Fruit fly (Drosophila melanogaster) whole organism, embryonic: ENCODE measurements around the gene CG14668.

Experiments
- Asciz ChIP-seq: fragments of 200-800 bp; sonication (Bioruptor generic); optimal IDR thresholded peaks from 2 replicates; lab custom pipeline; 2017; ENCODE audit warnings: missing biosample characterization, mild to moderate bottlenecking, missing genetic modification characterization, missing genetic modification reagents
- Bgb ChIP-seq: fragments of 200-800 bp; sonication (Bioruptor generic); IDR thresholded peaks from 2 replicates; pipeline ENCODE4 v1.3.6; 2022; ENCODE audit warnings: missing biosample characterization, missing genetic modification characterization; ENCODE audit not compliant: partially characterized antibody
- CG10654 ChIP-seq: fragments of 200-800 bp; sonication (Bioruptor generic); optimal IDR thresholded peaks from 2 replicates; lab custom pipeline; 2016; ENCODE audit warnings: missing biosample characterization, missing genetic modification characterization
- CG11560 ChIP-seq: fragments of 200-800 bp; sonication (Bioruptor generic); IDR thresholded peaks from 3 replicates; pipeline ENCODE4 v1.3.6; 2022; ENCODE audit warnings: missing biosample characterization, missing genetic modification characterization
- CG11723 ChIP-seq: fragments of 200-800 bp; sonication (Bioruptor generic); optimal IDR thresholded peaks from 2 replicates; lab custom pipeline; 2017; ENCODE audit warnings: missing biosample characterization, mild to moderate bottlenecking, missing genetic modification characterization
- CG12659 ChIP-seq: fragments of 200-800 bp; sonication (Bioruptor generic); optimal IDR thresholded peaks from 3 replicates; lab custom pipeline; 2017; ENCODE audit warnings: mild to moderate bottlenecking, missing biosample characterization, missing genetic modification reagents, missing genetic modification characterization
- CG14710 ChIP-seq: fragments of 200-800 bp; sonication (Bioruptor generic); optimal IDR thresholded peaks from 3 replicates; lab custom pipeline; 2019; ENCODE audit warnings: missing biosample characterization, mild to moderate bottlenecking, missing genetic modification characterization, moderate library complexity
- CG14860 ChIP-seq: fragments of 200-800 bp; sonication (Bioruptor generic); IDR thresholded peaks from 3 replicates; pipeline ENCODE4 v1.3.6; 2022; ENCODE audit warnings: missing biosample characterization, missing genetic modification characterization; ENCODE audit not compliant: partially characterized antibody
- CG17385 ChIP-seq: fragments of 200-800 bp; sonication (Bioruptor generic); optimal IDR thresholded peaks from 3 replicates; lab custom pipeline; 2018; ENCODE audit warnings: missing biosample characterization, mild to moderate bottlenecking, missing genetic modification characterization
- CG2120 ChIP-seq: fragments of 200-800 bp; sonication (Bioruptor generic); optimal IDR thresholded peaks from 3 replicates; lab custom pipeline; 2016; ENCODE audit warnings: missing biosample characterization, missing genetic modification characterization
- CG33213 ChIP-seq: fragments of 200-800 bp; sonication (Bioruptor generic); optimal IDR thresholded peaks from 3 replicates; lab custom pipeline; 2016; ENCODE audit warnings: missing biosample characterization, missing genetic modification characterization
- CG34224 ChIP-seq: fragments of 200-800 bp; sonication (Bioruptor generic); IDR thresholded peaks from 3 replicates; pipeline ENCODE4 v1.3.6; 2022; ENCODE audit warnings: missing biosample characterization, missing genetic modification characterization; ENCODE audit not compliant: partially characterized antibody
- CG4360 ChIP-seq: fragments of 200-800 bp; sonication (Bioruptor generic); IDR thresholded peaks from 2 replicates; pipeline ENCODE4 v1.3.6; 2022; ENCODE audit warnings: missing biosample characterization, missing genetic modification characterization
- CG4617 ChIP-seq: fragments of 200-800 bp; sonication (Bioruptor generic); optimal IDR thresholded peaks from 3 replicates; lab custom pipeline; 2016; ENCODE audit warnings: missing biosample characterization, missing genetic modification characterization, borderline replicate concordance
- CG6791 ChIP-seq: fragments of 200-800 bp; sonication (Bioruptor generic); IDR thresholded peaks from 3 replicates; pipeline ENCODE4 v1.3.6; 2022; ENCODE audit warnings: missing biosample characterization, missing genetic modification characterization; ENCODE audit not compliant: partially characterized antibody
- CG7786 ChIP-seq: fragments of 200-800 bp; sonication (Bioruptor generic); optimal IDR thresholded peaks from 2 replicates; lab custom pipeline; 2016; ENCODE audit warnings: missing biosample characterization, missing genetic modification characterization
- CG9797 ChIP-seq: fragments of 200-800 bp; sonication (Bioruptor generic); optimal IDR thresholded peaks from 3 replicates; lab custom pipeline; 2018; ENCODE audit warnings: missing biosample characterization, mild to moderate bottlenecking, missing genetic modification characterization
- Fer2 ChIP-seq: fragments of 200-800 bp; sonication (Bioruptor generic); optimal IDR thresholded peaks from 2 replicates; lab custom pipeline; 2018; ENCODE audit warnings: missing biosample characterization, mild to moderate bottlenecking, missing genetic modification characterization, moderate library complexity
- GATAe ChIP-seq: fragments of 200-800 bp; sonication (Bioruptor generic); conservative IDR thresholded peaks from 2 replicates; pipeline ENCODE4 v1.3.6; 2022; ENCODE audit warnings: missing biosample characterization, missing genetic modification characterization
- Hmx ChIP-seq: fragments of 200-800 bp; sonication (Bioruptor generic); optimal IDR thresholded peaks from 2 replicates; lab custom pipeline; 2016; ENCODE audit warnings: missing biosample characterization, missing genetic modification characterization
- Kr ChIP-seq: fragments of 200-800 bp; sonication (Bioruptor generic); optimal IDR thresholded peaks from 2 replicates; lab custom pipeline; 2017; ENCODE audit warnings: missing biosample characterization, mild to moderate bottlenecking, missing genetic modification characterization
- Lhr ChIP-seq: fragments of 200-800 bp; sonication (Bioruptor generic); optimal IDR thresholded peaks from 3 replicates; lab custom pipeline; 2017; ENCODE audit warnings: mild to moderate bottlenecking, missing biosample characterization, missing genetic modification reagents, missing genetic modification characterization
- MESR4 ChIP-seq: fragments of 200-800 bp; sonication (Bioruptor generic); optimal IDR thresholded peaks from 2 replicates; lab custom pipeline; 2018; ENCODE audit warnings: missing biosample characterization, mild to moderate bottlenecking, missing genetic modification characterization, moderate library complexity
- MTF-1 ChIP-seq: fragments of 200-800 bp; sonication (Bioruptor generic); optimal IDR thresholded peaks from 2 replicates; lab custom pipeline; 2018; ENCODE audit warnings: missing biosample characterization, mild to moderate bottlenecking, missing genetic modification characterization, borderline replicate concordance
- Mad ChIP-seq: fragments of 200-800 bp; sonication (Bioruptor generic); optimal IDR thresholded peaks from 2 replicates; lab custom pipeline; 2016; ENCODE audit warnings: missing biosample characterization, missing genetic modification characterization
- Tbp ChIP-seq: fragments of >200 bp; optimal IDR thresholded peaks from 2 replicates; lab custom pipeline; 2018; ENCODE audit warnings: missing biosample characterization, missing genetic modification characterization
- Usf ChIP-seq: fragments of 200-800 bp; sonication (Bioruptor generic); optimal IDR thresholded peaks from 2 replicates; lab custom pipeline; 2017; ENCODE audit warnings: missing genotype, missing biosample characterization, missing genetic modification characterization
- al ChIP-seq: fragments of 200-800 bp; sonication (Bioruptor generic); IDR thresholded peaks from 2 replicates; pipeline ENCODE4 v1.3.6; 2022; ENCODE audit warnings: missing biosample characterization, missing genetic modification characterization
- amos ChIP-seq: fragments of 200-800 bp; sonication (Bioruptor generic); IDR thresholded peaks from 2 replicates; pipeline ENCODE4 v1.3.6; 2022; ENCODE audit warnings: missing biosample characterization, missing genetic modification characterization; ENCODE audit not compliant: partially characterized antibody
- bab2 ChIP-seq: fragments of 200-800 bp; sonication (Bioruptor generic); optimal IDR thresholded peaks from 2 replicates; lab custom pipeline; 2016; ENCODE audit warnings: missing biosample characterization, missing genetic modification characterization
- bcd ChIP-seq: fragments of 200-800 bp; sonication (Bioruptor generic); optimal IDR thresholded peaks from 2 replicates; lab custom pipeline; 2017; ENCODE audit warnings: missing biosample characterization, mild to moderate bottlenecking, missing genetic modification characterization
- cas ChIP-seq: fragments of 200-800 bp; sonication (Bioruptor generic); IDR thresholded peaks from 2 replicates; pipeline ENCODE4 v1.3.6; 2022; ENCODE audit warnings: missing biosample characterization, missing genetic modification characterization
- crol ChIP-seq: fragments of 200-800 bp; sonication (Bioruptor generic); IDR thresholded peaks from 2 replicates; pipeline ENCODE4 v1.3.6; 2022; ENCODE audit warnings: missing biosample characterization, missing genetic modification characterization
- fd3F ChIP-seq: fragments of 200-800 bp; sonication (Bioruptor generic); optimal IDR thresholded peaks from 2 replicates; lab custom pipeline; 2018; ENCODE audit warnings: missing biosample characterization, mild to moderate bottlenecking, missing genetic modification characterization, moderate library complexity
- fru ChIP-seq: fragments of >200 bp; optimal IDR thresholded peaks from 2 replicates; lab custom pipeline; 2017
- ftz-f1 ChIP-seq: fragments of 200-800 bp; sonication (Bioruptor generic); optimal IDR thresholded peaks from 2 replicates; lab custom pipeline; 2016; ENCODE audit warnings: missing biosample characterization, missing genetic modification characterization
- gem ChIP-seq: fragments of 200-800 bp; sonication (Bioruptor generic); optimal IDR thresholded peaks from 2 replicates; lab custom pipeline; 2019; ENCODE audit warnings: missing biosample characterization, mild to moderate bottlenecking, missing genetic modification characterization, moderate library complexity
- grau ChIP-seq: fragments of 200-800 bp; optimal IDR thresholded peaks from 3 replicates; lab custom pipeline; 2019; ENCODE audit warnings: missing biosample characterization, mild to moderate bottlenecking, missing genetic modification characterization, moderate library complexity
- gro ChIP-seq: fragments of 200-800 bp; sonication (Bioruptor generic); optimal IDR thresholded peaks from 2 replicates; lab custom pipeline; 2016; ENCODE audit warnings: missing biosample characterization, missing genetic modification characterization
- hbn ChIP-seq: fragments of 200-800 bp; sonication (Bioruptor generic); IDR thresholded peaks from 2 replicates; pipeline ENCODE4 v1.3.6; 2022; ENCODE audit warnings: missing biosample characterization, missing genetic modification characterization; ENCODE audit not compliant: partially characterized antibody
- kay ChIP-seq: fragments of 200-800 bp; sonication (Bioruptor generic); optimal IDR thresholded peaks from 2 replicates; lab custom pipeline; 2016; ENCODE audit warnings: missing biosample characterization, missing genetic modification characterization
- klu ChIP-seq: fragments of 200-800 bp; sonication (Bioruptor generic); IDR thresholded peaks from 2 replicates; pipeline ENCODE4 v1.3.6; 2022; ENCODE audit warnings: missing biosample characterization, missing genetic modification characterization
- knrl ChIP-seq: fragments of 200-800 bp; sonication (Bioruptor generic); IDR thresholded peaks from 3 replicates; pipeline ENCODE4 v1.3.6; 2022; ENCODE audit warnings: missing biosample characterization, missing genetic modification characterization; ENCODE audit not compliant: partially characterized antibody
- luna ChIP-seq: fragments of 200-800 bp; sonication (Bioruptor generic); optimal IDR thresholded peaks from 2 replicates; lab custom pipeline; 2016; ENCODE audit warnings: missing biosample characterization, missing genetic modification characterization
- nerfin-2 ChIP-seq: fragments of 200-800 bp; sonication (Bioruptor generic); IDR thresholded peaks from 2 replicates; pipeline ENCODE4 v1.3.6; 2022; ENCODE audit warnings: missing biosample characterization, missing genetic modification characterization; ENCODE audit not compliant: partially characterized antibody
- pzg ChIP-seq: fragments of 200-800 bp; sonication (Bioruptor generic); optimal IDR thresholded peaks from 3 replicates; lab custom pipeline; 2018; ENCODE audit warnings: missing biosample characterization, mild to moderate bottlenecking, missing genetic modification characterization, moderate library complexity
- tap ChIP-seq: fragments of 200-800 bp; optimal IDR thresholded peaks from 3 replicates; lab custom pipeline; 2019; ENCODE audit warnings: missing biosample characterization, mild to moderate bottlenecking, missing genetic modification characterization, moderate library complexity
- tna ChIP-seq: fragments of 200-800 bp; sonication (Bioruptor generic); IDR thresholded peaks from 2 replicates; pipeline ENCODE4 v1.3.6; 2022; ENCODE audit warnings: missing biosample characterization, missing genetic modification characterization; ENCODE audit not compliant: partially characterized antibody
- ttk ChIP-seq: fragments of 200-800 bp; sonication (Bioruptor generic); IDR thresholded peaks from 2 replicates; pipeline ENCODE4 v2.1.2; 2022; ENCODE audit warnings: missing biosample characterization, missing genetic modification characterization
- twi ChIP-seq: fragments of 200-800 bp; optimal IDR thresholded peaks from 2 replicates; lab custom pipeline; 2019; ENCODE audit warnings: missing biosample characterization, mild to moderate bottlenecking, missing genetic modification characterization, moderate library complexity
- vnd ChIP-seq: fragments of 200-800 bp; sonication (Bioruptor generic); IDR thresholded peaks from 3 replicates; pipeline ENCODE4 v1.3.6; 2022; ENCODE audit warnings: missing biosample characterization, missing genetic modification characterization; ENCODE audit not compliant: partially characterized antibody
- z ChIP-seq: fragments of 200-800 bp; sonication (Bioruptor generic); IDR thresholded peaks from 3 replicates; pipeline ENCODE4 v1.3.6; 2022; ENCODE audit warnings: missing biosample characterization, missing genetic modification characterization

Gene CG14668

DNA sequence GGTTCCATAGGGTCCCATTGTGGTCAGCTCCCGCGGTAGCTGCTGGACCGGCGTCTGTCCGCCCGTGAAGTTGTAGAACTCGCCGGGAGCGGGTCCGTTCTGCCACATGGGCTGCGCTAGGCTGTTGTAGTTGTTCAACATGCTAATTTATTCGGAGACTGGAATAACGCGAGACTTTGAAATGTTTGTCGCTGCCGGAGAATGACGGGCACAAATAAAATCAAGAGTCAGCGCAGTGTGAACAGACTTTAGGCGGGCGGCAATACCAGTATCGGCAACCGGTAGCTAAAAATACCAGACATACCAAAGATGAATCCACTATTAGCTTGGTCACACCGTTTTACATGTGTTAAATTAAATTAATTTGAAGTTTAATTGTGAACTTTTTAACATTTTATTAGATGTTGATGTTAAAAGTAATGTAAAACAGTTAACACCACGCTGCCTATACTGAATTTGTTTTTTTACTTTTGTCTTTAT is 29.5 kb downstream of the CG14668 start, which contains the start of gene Prosbeta7 (continued):
- TF ChIP-seq fd3F (GFP tag; lab: Kevin White, UChicago): no peak
- 0 out of 2 replicates have a peak, but pooled peaks have one; percentile 18 for TF ChIP-seq tna (GFP tag; lab: Robert Waterston, UW)
- peak; percentile 86 for TF ChIP-seq pzg
- peak; percentile 8; the same call in 1 of the 3 replicates for TF ChIP-seq vnd (GFP tag; lab: Robert Waterston, UW)
- TF ChIP-seq hbn (GFP tag; lab: Robert Waterston, UW): peak; percentile 76
- TF ChIP-seq CG7786 (GFP tag; lab: Kevin White, UChicago): no peak
- TF ChIP-seq fru (lab: Kevin White, UChicago): no peak
- peak; percentile 6 for TF ChIP-seq gro (GFP tag; lab: Kevin White, UChicago)
- TF ChIP-seq Asciz (GFP tag; lab: Kevin White, UChicago): no peak
- TF ChIP-seq bab2 (GFP tag; lab: Kevin White, UChicago): no peak
- TF ChIP-seq CG14860 (GFP tag; lab: Robert Waterston, UW): peak; percentile 56
- TF ChIP-seq CG11723 (GFP tag; lab: Kevin White, UChicago): no peak
- no peak for TF ChIP-seq MTF-1
- no peak for TF ChIP-seq Hmx
- TF ChIP-seq CG17385 (GFP tag; lab: Kevin White, UChicago): no peak
- TF ChIP-seq Usf: no peak
- no peak for TF ChIP-seq luna (GFP tag; lab: Kevin White, UChicago)
- no peak for TF ChIP-seq klu (GFP tag; lab: Robert Waterston, UW)
- TF ChIP-seq amos (GFP tag; lab: Robert Waterston, UW): peak; percentile 71; the same call in 1 of the 2 replicates
- TF ChIP-seq CG10654: no peak
- no peak for TF ChIP-seq cas (GFP tag; lab: Robert Waterston, UW)
- peak; percentile 86 for TF ChIP-seq CG6791 (GFP tag; lab: Robert Waterston, UW)
- TF ChIP-seq gem (tag; lab: Kevin White, UChicago): no peak
- TF ChIP-seq CG9797 (GFP tag; lab: Kevin White, UChicago): peak; percentile 90
- no peak for TF ChIP-seq GATAe (GFP tag; lab: Robert Waterston, UW)
- no peak for TF ChIP-seq Fer2
- TF ChIP-seq ftz-f1 (GFP tag; lab: Kevin White, UChicago): peak; percentile 10
- no peak for TF ChIP-seq tap (tag; lab: Kevin White, UChicago)
- TF ChIP-seq Bgb: peak; percentile 78
- no peak for TF ChIP-seq CG2120 (GFP tag; lab: Kevin White, UChicago)
- TF ChIP-seq grau (tag; lab: Kevin White, UChicago): peak; percentile 4
- TF ChIP-seq crol: no peak
- no peak for TF ChIP-seq kay
- TF ChIP-seq knrl (GFP tag; lab: Robert Waterston, UW): peak; percentile 47; the same call in 1 of the 3 replicates
- TF ChIP-seq CG12659 (GFP tag; lab: Kevin White, UChicago): peak; percentile 59
- peak; percentile 77 for TF ChIP-seq Lhr
- TF ChIP-seq twi: peak; percentile 45
- TF ChIP-seq Tbp: no peak
- 0 out of 2 replicates have a peak, but pooled peaks have one; percentile 30 for TF ChIP-seq nerfin-2 (GFP tag; lab: Robert Waterston, UW)
- no peak for TF ChIP-seq Mad (GFP tag; lab: Kevin White, UChicago)

DNA sequence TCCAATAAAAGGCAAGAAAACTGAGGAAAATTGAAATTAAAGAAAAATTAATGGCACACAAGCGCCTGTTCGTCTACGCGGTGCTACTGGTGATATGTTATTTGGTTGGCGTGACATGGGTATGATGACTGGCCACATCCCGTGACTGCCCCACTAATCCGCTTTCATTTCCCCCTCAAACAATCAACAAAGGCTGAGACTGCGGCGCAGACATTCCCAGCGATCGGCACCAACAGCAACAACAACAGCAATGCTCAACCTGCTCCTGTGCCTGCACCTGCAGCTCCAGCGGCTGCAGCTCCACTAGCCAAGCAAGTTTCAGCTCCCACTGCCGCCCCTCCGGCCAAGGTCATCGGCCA is 32.4 kb downstream of the CG14668 start:
- TF ChIP-seq ttk (GFP tag; lab: Robert Waterston, UW) (no peak), CG34224 (GFP tag; lab: Robert Waterston, UW) (0 out of 3 replicates have a peak, but pooled peaks have one; percentile 13), al (GFP tag; lab: Robert Waterston, UW) (no peak), CG11560 (tag; lab: Robert Waterston, UW) (no peak), bcd (no peak), CG4360 (GFP tag; lab: Robert Waterston, UW) (peak; percentile 59; the same call in 1 of the 2 replicates), CG14710 (no peak), Kr (GFP tag; lab: Kevin White, UChicago) (no peak), MESR4 (peak; percentile 82), z (GFP tag; lab: Robert Waterston, UW) (no peak), CG4617 (peak; percentile 17), CG33213 (no peak), ftz-f1 (GFP tag; lab: Kevin White, UChicago) (peak; percentile 46)
